Fruit fly (Drosophila melanogaster) whole organism, wandering third instar larva: ENCODE data around the gene Osi1.

ENCODE experiments used
- Abd-B ChIP-seq: fragments of >200 bp; optimal IDR thresholded peaks from 2 replicates; lab custom pipeline; 2017; ENCODE audit warnings: missing biosample characterization, missing genetic modification characterization
- CG32264 ChIP-seq: fragments of 200-800 bp; sonication (Bioruptor generic); optimal IDR thresholded peaks from 2 replicates; lab custom pipeline; 2016; ENCODE audit warnings: missing biosample characterization, missing genetic modification characterization
- CG9705 ChIP-seq: fragments of 200-800 bp; sonication (Bioruptor generic); optimal IDR thresholded peaks from 2 replicates; lab custom pipeline; 2018; ENCODE audit warnings: missing biosample characterization, mild to moderate bottlenecking, missing genetic modification characterization
- Dfd ChIP-seq: fragments of >200 bp; optimal IDR thresholded peaks from 2 replicates; lab custom pipeline; 2017; ENCODE audit warnings: missing biosample characterization, missing genetic modification characterization
- Dif ChIP-seq: fragments of 200-275, 200-300 bp; sonication (Bioruptor generic); optimal IDR thresholded peaks from 2 replicates; lab custom pipeline; 2018; ENCODE audit warnings: missing biosample characterization, missing genetic modification characterization; ENCODE audit not compliant: partially characterized antibody
- GATAd ChIP-seq: sonication (Bioruptor generic); optimal IDR thresholded peaks from 2 replicates; lab custom pipeline; 2016; ENCODE audit warnings: missing biosample characterization, missing genetic modification characterization
- HLH106 ChIP-seq: fragments of 200-800 bp; optimal IDR thresholded peaks from 3 replicates; lab custom pipeline; 2019; ENCODE audit warnings: missing biosample characterization, mild to moderate bottlenecking, missing genetic modification characterization, moderate library complexity
- Hnf4 ChIP-seq: fragments of 200-800 bp; sonication (Bioruptor generic); optimal IDR thresholded peaks from 2 replicates; lab custom pipeline; 2016; ENCODE audit warnings: missing biosample characterization, mild to moderate bottlenecking, missing genetic modification characterization
- Hr78 ChIP-seq: fragments of >200 bp; optimal IDR thresholded peaks from 2 replicates; lab custom pipeline; 2017; ENCODE audit warnings: missing biosample characterization, missing genetic modification characterization
- Hr83 ChIP-seq: fragments of 200-300 bp; sonication (Bioruptor generic); optimal IDR thresholded peaks from 2 replicates; lab custom pipeline; 2016; ENCODE audit warnings: missing biosample characterization, mild to moderate bottlenecking, missing genetic modification characterization, moderate library complexity; ENCODE audit not compliant: poor library complexity, severe bottlenecking
- Jra ChIP-seq: sonication (Bioruptor generic); optimal IDR thresholded peaks from 2 replicates; lab custom pipeline; 2016; ENCODE audit warnings: missing biosample characterization, missing genetic modification characterization
- Mio ChIP-seq: sonication (Bioruptor generic); optimal IDR thresholded peaks from 2 replicates; lab custom pipeline; 2016; ENCODE audit warnings: missing biosample characterization, missing genetic modification characterization
- Myc ChIP-seq: fragments of >200 bp; optimal IDR thresholded peaks from 2 replicates; lab custom pipeline; 2017
- N ChIP-seq: fragments of >200 bp; optimal IDR thresholded peaks from 2 replicates; lab custom pipeline; 2018; ENCODE audit warnings: missing biosample characterization, missing external identifiers, missing genetic modification characterization
- OdsH ChIP-seq: fragments of 200-800 bp; sonication (Bioruptor generic); optimal IDR thresholded peaks from 2 replicates; lab custom pipeline; 2016; ENCODE audit warnings: missing biosample characterization, mild to moderate bottlenecking, missing genetic modification characterization
- Rel ChIP-seq, 2 experiments: fragments of 200-800 bp; sonication (Bioruptor generic) in 1 of 2; optimal IDR thresholded peaks; 2 replicates in 1 of 2; 3 replicates in 1 of 2; lab custom pipeline; 2016 to 2019; ENCODE audit warnings: mild to moderate bottlenecking in 2 of 2, missing biosample characterization in 2 of 2, missing genetic modification characterization in 2 of 2, moderate library complexity in 1 of 2
- Sp1 ChIP-seq: fragments of 200-800 bp; sonication (Bioruptor generic); optimal IDR thresholded peaks from 3 replicates; lab custom pipeline; 2019; ENCODE audit warnings: missing biosample characterization, mild to moderate bottlenecking, missing genetic modification characterization, moderate library complexity
- Vsx2 ChIP-seq: fragments of 200-300, 225-300 bp; sonication (Bioruptor generic); optimal IDR thresholded peaks from 2 replicates; lab custom pipeline; 2018; ENCODE audit warnings: missing biosample characterization, missing genetic modification characterization; ENCODE audit not compliant: partially characterized antibody
- brk ChIP-seq: fragments of 200-800 bp; sonication (Bioruptor generic); optimal IDR thresholded peaks from 2 replicates; lab custom pipeline; 2016; ENCODE audit warnings: missing biosample characterization, mild to moderate bottlenecking, missing genetic modification characterization
- dl ChIP-seq, 2 experiments: fragments of 175-275, 200-275 bp in 1 of 2; fragments of 200-275 bp in 1 of 2; sonication (Bioruptor generic); optimal IDR thresholded peaks; lab custom pipeline; 2018; ENCODE audit warnings: mild to moderate bottlenecking in 2 of 2, missing biosample characterization in 2 of 2, missing genetic modification characterization in 2 of 2, moderate library complexity in 2 of 2; ENCODE audit not compliant: partially characterized antibody in 2 of 2, insufficient read depth in 1 of 2
- dsf ChIP-seq: sonication (Bioruptor generic); optimal IDR thresholded peaks from 2 replicates; lab custom pipeline; 2016; ENCODE audit warnings: missing biosample characterization, missing genetic modification characterization, borderline replicate concordance
- ey ChIP-seq: fragments of 200-800 bp; sonication (Bioruptor generic); optimal IDR thresholded peaks from 2 replicates; lab custom pipeline; 2016; ENCODE audit warnings: missing biosample characterization, missing genetic modification characterization
- h ChIP-seq: fragments of 200-800 bp; sonication (Bioruptor generic); optimal IDR thresholded peaks from 3 replicates; lab custom pipeline; 2016; ENCODE audit warnings: missing biosample characterization, mild to moderate bottlenecking, missing genetic modification characterization
- jim ChIP-seq: fragments of 175-275, 200-325 bp; sonication (Bioruptor generic); optimal IDR thresholded peaks from 2 replicates; lab custom pipeline; 2016; ENCODE audit warnings: missing biosample characterization, mild to moderate bottlenecking, missing genetic modification characterization
- lola ChIP-seq: fragments of >200 bp; optimal IDR thresholded peaks from 2 replicates; lab custom pipeline; 2017; ENCODE audit warnings: missing biosample characterization, missing genetic modification characterization
- pan ChIP-seq: fragments of >200 bp; optimal IDR thresholded peaks from 2 replicates; lab custom pipeline; 2017
- rgr ChIP-seq: fragments of 200-800 bp; sonication (Bioruptor generic); optimal IDR thresholded peaks from 3 replicates; lab custom pipeline; 2016; ENCODE audit warnings: missing biosample characterization, mild to moderate bottlenecking, missing genetic modification characterization
- sage ChIP-seq: fragments of 200-800 bp; sonication (Bioruptor generic); optimal IDR thresholded peaks from 2 replicates; lab custom pipeline; 2016; ENCODE audit warnings: missing biosample characterization, mild to moderate bottlenecking, missing genetic modification characterization
- sv ChIP-seq: fragments of 200-800 bp; sonication (Bioruptor generic); optimal IDR thresholded peaks from 3 replicates; lab custom pipeline; 2016; ENCODE audit warnings: missing biosample characterization, missing genetic modification characterization
- tai ChIP-seq: sonication (Bioruptor generic); optimal IDR thresholded peaks from 2 replicates; lab custom pipeline; 2016; ENCODE audit warnings: missing biosample characterization, missing genetic modification characterization
- usp ChIP-seq: fragments of >200 bp; optimal IDR thresholded peaks from 2 replicates; lab custom pipeline; 2017; ENCODE audit warnings: missing biosample characterization, missing genetic modification characterization
- woc ChIP-seq: sonication (Bioruptor generic); optimal IDR thresholded peaks from 2 replicates; lab custom pipeline; 2016; ENCODE audit warnings: missing biosample characterization, mild to moderate bottlenecking, missing genetic modification characterization

Osi1 gene

dm6 chr3R:6173249-6173648 is at the start of gene Osi1:
Osi1 (plus strand) TSS chr3R:6173549.
- TF ChIP-seq GATAd, result no peak
- TF ChIP-seq woc (GFP tag; lab: Kevin White, UChicago), result no peak
- no peak for TF ChIP-seq OdsH
- no peak for TF ChIP-seq pan
- TF ChIP-seq tai, result no peak
- no peak for TF ChIP-seq Myc
- no peak for TF ChIP-seq lola (GFP tag; lab: Kevin White, UChicago)

dm6 chr3R:6141768-6142167 is 31.6 kb upstream of the Osi1 start:
- TF ChIP-seq h (GFP tag; lab: Kevin White, UChicago) (no peak), usp (no peak), Dfd (GFP tag; lab: Kevin White, UChicago) (no peak), lola (GFP tag; lab: Kevin White, UChicago) (no peak), HLH106 (no peak), jim (GFP tag; lab: Kevin White, UChicago) (no peak), sage (GFP tag; lab: Kevin White, UChicago) (no peak)

dm6 chr3R:6149130-6149529 is 24.2 kb upstream of the Osi1 start:
- TF ChIP-seq N (GFP tag; lab: Kevin White, UChicago) (no peak), CG9705 (GFP tag; lab: Kevin White, UChicago) (no peak), h (GFP tag; lab: Kevin White, UChicago) (no peak), dl (GFP tag; optimal IDR thresholded peaks at IDR 0.05; lab: Kevin White, UChicago; ENCODE audit: insufficient read depth in 1 of 2, partially characterized antibody in 2 of 2) (no peak), Hr83 (no peak), Vsx2 (no peak), Rel (GFP tag; optimal IDR thresholded peaks at IDR 0.05; lab: Kevin White, UChicago) (no peak), Rel (tag; optimal IDR thresholded peaks at IDR 0.05; lab: Kevin White, UChicago) (no peak), rgr (GFP tag; lab: Kevin White, UChicago) (no peak), Hnf4 (GFP tag; lab: Kevin White, UChicago) (no peak), Sp1 (GFP tag; lab: Kevin White, UChicago) (no peak), sv (GFP tag; lab: Kevin White, UChicago) (no peak), Jra (GFP tag; lab: Kevin White, UChicago) (no peak), HLH106 (no peak)

dm6 chr3R:6149593-6149992 is 23.8 kb upstream of the Osi1 start:
- peak; percentile 19 for TF ChIP-seq Dif (GFP tag; lab: Kevin White, UChicago)
- no peak for TF ChIP-seq sv (GFP tag; lab: Kevin White, UChicago)
- no peak for TF ChIP-seq GATAd
- peak; percentile 96 for TF ChIP-seq lola (GFP tag; lab: Kevin White, UChicago)
- TF ChIP-seq Vsx2, result peak; percentile 65
- TF ChIP-seq Myc, result peak; percentile 84
- peak; percentile 74 for TF ChIP-seq N (GFP tag; lab: Kevin White, UChicago)
- no peak for TF ChIP-seq Abd-B (GFP tag; lab: Kevin White, UChicago)

DNA sequence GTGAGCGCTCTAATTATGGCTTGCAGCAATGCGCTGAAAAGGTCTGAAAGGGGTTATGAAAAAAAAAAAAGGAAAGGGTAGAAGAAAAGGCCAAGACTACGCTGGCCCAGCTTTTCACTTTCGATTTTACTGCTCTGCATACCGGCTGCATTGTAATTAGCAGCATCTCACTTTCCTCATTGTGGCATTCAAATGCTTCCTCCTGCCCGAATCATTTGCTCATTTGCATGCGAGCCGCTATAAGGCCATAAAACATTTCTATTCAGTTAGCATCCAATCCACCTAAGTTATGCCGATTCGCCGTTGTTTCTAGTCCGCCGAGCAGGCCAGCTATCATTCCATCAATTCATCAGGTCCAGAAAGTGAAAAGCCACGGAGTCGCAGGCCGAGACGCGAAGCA is 19.8 kb upstream of the Osi1 start:
- TF ChIP-seq Sp1 (GFP tag; lab: Kevin White, UChicago) (no peak), Mio (GFP tag; lab: Kevin White, UChicago) (no peak), dsf (GFP tag; lab: Kevin White, UChicago) (no peak), N (GFP tag; lab: Kevin White, UChicago) (no peak), brk (GFP tag; lab: Kevin White, UChicago) (no peak), Dfd (GFP tag; lab: Kevin White, UChicago) (no peak), CG9705 (GFP tag; lab: Kevin White, UChicago) (no peak), CG32264 (GFP tag; lab: Kevin White, UChicago) (no peak), Hr78 (GFP tag; lab: Kevin White, UChicago) (no peak), pan (no peak), woc (GFP tag; lab: Kevin White, UChicago) (no peak), ey (GFP tag; lab: Kevin White, UChicago) (no peak)
